Fruit fly (Drosophila melanogaster) whole organism, embryonic: ENCODE measurements around the gene Tsp33B.
A peak's percentile ranks its signal among the peaks of the same experiment; 100 is the strongest.

ENCODE experiments used
- Ada2b ChIP-seq: fragments of 200-800 bp; sonication (Bioruptor generic); IDR thresholded peaks from 2 replicates; pipeline ENCODE4 v1.3.6; 2022; ENCODE audit warnings: missing biosample characterization, missing genetic modification characterization
- B-H1 ChIP-seq: fragments of 200-800 bp; sonication (Bioruptor generic); IDR thresholded peaks from 3 replicates; pipeline ENCODE4 v1.3.6; 2022; ENCODE audit warnings: missing biosample characterization, missing genetic modification characterization
- BEAF-32 ChIP-seq: fragments of 200-800 bp; sonication (Bioruptor generic); optimal IDR thresholded peaks from 3 replicates; lab custom pipeline; 2017; ENCODE audit warnings: missing biosample characterization, missing genetic modification characterization, mild to moderate bottlenecking, moderate library complexity, missing genetic modification reagents
- C15 ChIP-seq: fragments of 200-800 bp; sonication (Bioruptor generic); IDR thresholded peaks from 3 replicates; pipeline ENCODE4 v1.3.6; 2022; ENCODE audit warnings: missing biosample characterization, missing genetic modification characterization
- CG10274 ChIP-seq: fragments of 200-800 bp; sonication (Bioruptor generic); optimal IDR thresholded peaks from 3 replicates; lab custom pipeline; 2017; ENCODE audit warnings: missing biosample characterization, mild to moderate bottlenecking, missing genetic modification characterization
- CG10321 ChIP-seq: fragments of 200-800 bp; sonication (Bioruptor generic); IDR thresholded peaks from 2 replicates; pipeline ENCODE4 v1.3.6; 2022; ENCODE audit warnings: missing biosample characterization, missing genetic modification characterization
- CG11085 ChIP-seq: fragments of 200-800 bp; sonication (Bioruptor generic); IDR thresholded peaks from 2 replicates; pipeline ENCODE4 v1.3.6; 2022; ENCODE audit warnings: missing biosample characterization, missing genetic modification characterization
- CG13287 ChIP-seq: fragments of 200-800 bp; sonication (Bioruptor generic); IDR thresholded peaks from 2 replicates; pipeline ENCODE4 v1.3.6; 2022; ENCODE audit warnings: missing biosample characterization, missing genetic modification characterization; ENCODE audit not compliant: partially characterized antibody
- CG14860 ChIP-seq: fragments of 200-800 bp; sonication (Bioruptor generic); IDR thresholded peaks from 3 replicates; pipeline ENCODE4 v1.3.6; 2022; ENCODE audit warnings: missing biosample characterization, missing genetic modification characterization; ENCODE audit not compliant: partially characterized antibody
- CG15479 ChIP-seq: fragments of 200-800 bp; sonication (Bioruptor generic); optimal IDR thresholded peaks from 3 replicates; lab custom pipeline; 2019; ENCODE audit warnings: missing biosample characterization, mild to moderate bottlenecking, missing genetic modification characterization, moderate library complexity
- CG17568 ChIP-seq: fragments of 200-800 bp; sonication (Bioruptor generic); optimal IDR thresholded peaks from 2 replicates; lab custom pipeline; 2018; ENCODE audit warnings: missing biosample characterization, mild to moderate bottlenecking, missing genetic modification characterization, moderate library complexity
- CG31224 ChIP-seq: fragments of 200-800 bp; sonication (Bioruptor generic); IDR thresholded peaks from 2 replicates; pipeline ENCODE4 v1.3.6; 2022; ENCODE audit warnings: missing biosample characterization, missing genetic modification characterization
- CG31441 ChIP-seq: fragments of 200-800 bp; sonication (Bioruptor generic); IDR thresholded peaks from 2 replicates; pipeline ENCODE4 v1.3.6; 2022; ENCODE audit warnings: missing biosample characterization, missing genetic modification characterization
- CG3407 ChIP-seq: fragments of 200-800 bp; sonication (Bioruptor generic); optimal IDR thresholded peaks from 2 replicates; lab custom pipeline; 2018; ENCODE audit warnings: missing biosample characterization, mild to moderate bottlenecking, missing genetic modification characterization
- CG34376 ChIP-seq: fragments of 200-800 bp; sonication (Bioruptor generic); optimal IDR thresholded peaks from 2 replicates; lab custom pipeline; 2018; ENCODE audit warnings: missing biosample characterization, mild to moderate bottlenecking, missing genetic modification characterization
- CG3847 ChIP-seq: fragments of 200-800 bp; sonication (Bioruptor generic); IDR thresholded peaks from 2 replicates; pipeline ENCODE4 v1.3.6; 2022; ENCODE audit warnings: missing biosample characterization, missing genetic modification characterization
- CG4282 ChIP-seq: fragments of 200-800 bp; sonication (Bioruptor generic); optimal IDR thresholded peaks from 2 replicates; lab custom pipeline; 2016; ENCODE audit warnings: missing biosample characterization, missing genetic modification characterization
- CG6689 ChIP-seq: fragments of 200-800 bp; sonication (Bioruptor generic); IDR thresholded peaks from 2 replicates; pipeline ENCODE4 v1.3.6; 2022; ENCODE audit warnings: missing biosample characterization, missing genetic modification characterization
- CG7963 ChIP-seq: fragments of 200-800 bp; sonication (Bioruptor generic); IDR thresholded peaks from 3 replicates; pipeline ENCODE4 v1.3.6; 2022; ENCODE audit warnings: missing biosample characterization, missing genetic modification characterization; ENCODE audit not compliant: partially characterized antibody
- CG9727 ChIP-seq: fragments of 200-800 bp; sonication (Bioruptor generic); optimal IDR thresholded peaks from 3 replicates; lab custom pipeline; 2017; ENCODE audit warnings: missing biosample characterization, mild to moderate bottlenecking, missing genetic modification characterization
- CkIIα-i1 ChIP-seq: fragments of 200-800 bp; sonication (Bioruptor generic); IDR thresholded peaks from 2 replicates; pipeline ENCODE4 v1.3.6; 2022; ENCODE audit warnings: missing biosample characterization, missing genetic modification characterization
- Deaf1 ChIP-seq: fragments of 200-800 bp; optimal IDR thresholded peaks from 3 replicates; lab custom pipeline; 2019; ENCODE audit warnings: missing biosample characterization, mild to moderate bottlenecking, missing genetic modification characterization, moderate library complexity
- NC2β ChIP-seq: fragments of 200-800 bp; sonication (Bioruptor generic); optimal IDR thresholded peaks from 2 replicates; lab custom pipeline; 2016; ENCODE audit warnings: missing biosample characterization, missing genetic modification characterization
- Neu2 ChIP-seq: fragments of 200-800 bp; sonication (Bioruptor generic); optimal IDR thresholded peaks from 3 replicates; lab custom pipeline; 2016; ENCODE audit warnings: missing biosample characterization, missing genetic modification characterization, borderline replicate concordance
- Optix ChIP-seq: fragments of 200-800 bp; sonication (Bioruptor generic); IDR thresholded peaks from 3 replicates; pipeline ENCODE4 v1.3.6; 2022; ENCODE audit warnings: missing biosample characterization, missing genetic modification characterization
- Poxn ChIP-seq: fragments of 200-800 bp; sonication (Bioruptor generic); IDR thresholded peaks from 2 replicates; pipeline ENCODE4 v1.3.6; 2022; ENCODE audit warnings: missing biosample characterization, missing genetic modification characterization
- Side ChIP-seq: fragments of 200-800 bp; sonication (Bioruptor generic); optimal IDR thresholded peaks from 2 replicates; lab custom pipeline; 2016; ENCODE audit warnings: missing biosample characterization, missing genetic modification characterization
- Sox100B ChIP-seq: fragments of 200-800 bp; sonication (Bioruptor generic); optimal IDR thresholded peaks from 3 replicates; lab custom pipeline; 2018; ENCODE audit warnings: missing biosample characterization, mild to moderate bottlenecking, missing genetic modification characterization
- al ChIP-seq: fragments of 200-800 bp; sonication (Bioruptor generic); IDR thresholded peaks from 2 replicates; pipeline ENCODE4 v1.3.6; 2022; ENCODE audit warnings: missing biosample characterization, missing genetic modification characterization
- amos ChIP-seq: fragments of 200-800 bp; sonication (Bioruptor generic); IDR thresholded peaks from 2 replicates; pipeline ENCODE4 v1.3.6; 2022; ENCODE audit warnings: missing biosample characterization, missing genetic modification characterization; ENCODE audit not compliant: partially characterized antibody
- aop ChIP-seq: fragments of 200-800 bp; sonication (Bioruptor generic); IDR thresholded peaks from 2 replicates; pipeline ENCODE4 v1.3.6; 2022; ENCODE audit warnings: missing biosample characterization, missing genetic modification characterization
- az2 ChIP-seq: fragments of 200-800 bp; sonication (Bioruptor generic); optimal IDR thresholded peaks from 3 replicates; lab custom pipeline; 2016; ENCODE audit warnings: missing biosample characterization, missing genetic modification characterization
- bsh ChIP-seq, 2 experiments: fragments of 200-800 bp; sonication (Bioruptor generic); optimal IDR thresholded peaks; 2 replicates each; lab custom pipeline; 2017 to 2018; ENCODE audit warnings: mild to moderate bottlenecking in 2 of 2, missing biosample characterization in 2 of 2, missing genetic modification characterization in 2 of 2, moderate library complexity in 1 of 2
- chif ChIP-seq, 2 experiments: fragments of 200-800 bp; sonication (Bioruptor generic); optimal IDR thresholded peaks; 3 replicates each; lab custom pipeline; 2016; ENCODE audit warnings: missing biosample characterization in 2 of 2, missing genetic modification characterization in 2 of 2
- da ChIP-seq: fragments of 200-800 bp; sonication (Bioruptor generic); optimal IDR thresholded peaks from 2 replicates; lab custom pipeline; 2016; ENCODE audit warnings: missing biosample characterization, missing genetic modification characterization
- dan ChIP-seq: fragments of 200-800 bp; sonication (Bioruptor generic); IDR thresholded peaks from 2 replicates; pipeline ENCODE4 v1.3.6; 2022; ENCODE audit warnings: missing biosample characterization, missing genetic modification characterization
- eyg ChIP-seq: fragments of 200-800 bp; sonication (Bioruptor generic); optimal IDR thresholded peaks from 3 replicates; lab custom pipeline; 2016; ENCODE audit warnings: missing biosample characterization, missing genetic modification characterization
- grn ChIP-seq: fragments of 200-800 bp; sonication (Bioruptor generic); optimal IDR thresholded peaks from 3 replicates; lab custom pipeline; 2017; ENCODE audit warnings: missing biosample characterization, missing genetic modification characterization
- h ChIP-seq: fragments of >200 bp; optimal IDR thresholded peaks from 2 replicates; lab custom pipeline; 2017
- hth ChIP-seq: fragments of >200 bp; optimal IDR thresholded peaks from 2 replicates; lab custom pipeline; 2017; ENCODE audit warnings: inconsistent platforms
- jing ChIP-seq: fragments of 200-800 bp; sonication (Bioruptor generic); optimal IDR thresholded peaks from 2 replicates; lab custom pipeline; 2018; ENCODE audit warnings: missing biosample characterization, mild to moderate bottlenecking, missing genetic modification characterization
- jumu ChIP-seq: fragments of 200-800 bp; sonication (Bioruptor generic); optimal IDR thresholded peaks from 3 replicates; lab custom pipeline; 2016; ENCODE audit warnings: missing biosample characterization, missing genetic modification characterization
- kni ChIP-seq: fragments of 200-800 bp; sonication (Bioruptor generic); optimal IDR thresholded peaks from 3 replicates; lab custom pipeline; 2017; ENCODE audit warnings: mild to moderate bottlenecking, missing biosample characterization, missing genetic modification reagents, missing genetic modification characterization
- nerfin-1 ChIP-seq: fragments of 200-800 bp; sonication (Bioruptor generic); optimal IDR thresholded peaks from 3 replicates; lab custom pipeline; 2019; ENCODE audit warnings: missing biosample characterization, mild to moderate bottlenecking, missing genetic modification characterization, moderate library complexity
- pho ChIP-seq: fragments of 200-800 bp; sonication (Bioruptor generic); optimal IDR thresholded peaks from 2 replicates; lab custom pipeline; 2016; ENCODE audit warnings: missing biosample characterization, missing genetic modification characterization
- psq ChIP-seq: fragments of 200-800 bp; sonication (Bioruptor generic); optimal IDR thresholded peaks from 2 replicates; lab custom pipeline; 2017; ENCODE audit warnings: missing biosample characterization, missing genetic modification characterization
- repo ChIP-seq: fragments of 200-800 bp; sonication (Bioruptor generic); optimal IDR thresholded peaks from 2 replicates; lab custom pipeline; 2016; ENCODE audit warnings: missing biosample characterization, missing genetic modification characterization
- rib ChIP-seq: fragments of 200-800 bp; sonication (Bioruptor generic); IDR thresholded peaks from 2 replicates; pipeline ENCODE4 v1.3.6; 2022; ENCODE audit warnings: missing biosample characterization, missing genetic modification characterization
- yki ChIP-seq: fragments of >200 bp; optimal IDR thresholded peaks from 3 replicates; lab custom pipeline; 2018
- zen2 ChIP-seq: fragments of 200-800 bp; sonication (Bioruptor generic); IDR thresholded peaks from 3 replicates; pipeline ENCODE4 v1.3.6; 2022; ENCODE audit warnings: missing biosample characterization, missing genetic modification characterization; ENCODE audit not compliant: partially characterized antibody

The Tsp33B gene

DNA sequence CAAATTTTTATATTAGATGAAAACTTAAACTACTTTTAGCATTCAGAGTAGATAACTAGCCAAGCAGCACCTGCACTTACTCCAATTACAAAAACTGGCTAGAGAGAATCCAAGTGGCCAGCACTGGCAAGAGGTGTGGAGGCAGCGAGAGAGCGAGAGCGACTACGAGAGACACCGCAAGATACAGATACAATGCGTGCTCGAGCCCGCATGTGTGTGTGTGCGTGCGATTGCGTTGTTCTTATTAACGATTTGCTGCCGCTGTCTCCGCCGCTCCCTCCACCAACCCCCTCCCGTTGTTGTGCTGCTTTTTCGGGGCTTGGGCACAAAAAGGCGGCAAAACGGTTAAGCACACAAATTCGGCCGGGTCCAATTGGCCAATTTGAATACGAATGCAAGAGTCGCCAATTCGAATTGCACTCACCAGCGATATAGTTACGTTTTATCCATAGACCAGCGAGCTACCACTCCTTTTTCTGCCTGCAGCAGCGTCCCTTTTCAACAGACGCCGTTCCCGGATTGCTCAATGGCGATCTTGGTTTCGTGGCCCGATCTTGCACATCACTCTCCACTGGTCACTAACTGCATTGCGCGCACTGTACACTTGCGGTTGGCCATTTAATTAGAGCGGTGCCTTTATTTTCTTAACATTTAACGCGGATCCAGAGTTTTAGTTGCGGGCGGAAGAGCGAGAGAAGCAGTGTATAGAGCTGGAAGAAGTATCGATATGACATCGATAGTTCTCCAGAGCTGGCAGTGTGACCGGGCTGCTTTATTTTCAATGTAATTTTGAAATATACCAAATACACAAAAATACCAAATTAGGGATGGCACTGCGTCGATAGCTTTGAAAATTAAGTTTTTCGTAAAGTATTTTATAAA is 16.8 kb upstream of the Tsp33B start, which contains the start of gene crol (continued):
- TF ChIP-seq CG10321 (no peak), Sox100B (GFP tag; lab: Kevin White, UChicago) (no peak), pho (GFP tag; lab: Kevin White, UChicago) (no peak), CG11085 (GFP tag; lab: Robert Waterston, UW) (peak; percentile 13; the same call in 1 of the 2 replicates), CG15479 (GFP tag; lab: Kevin White, UChicago) (peak; percentile 62), BEAF-32 (GFP tag; lab: Kevin White, UChicago) (peak; percentile 88), zen2 (GFP tag; lab: Robert Waterston, UW) (peak; percentile 85), jumu (GFP tag; lab: Kevin White, UChicago) (peak; percentile 30), jing (GFP tag; lab: Kevin White, UChicago) (no peak), NC2β (peak; percentile 20), Deaf1 (tag; lab: Kevin White, UChicago) (peak; percentile 93), CG10274 (GFP tag; lab: Kevin White, UChicago) (no peak), yki (lab: Kevin White, UChicago) (peak; percentile 72), az2 (GFP tag; lab: Kevin White, UChicago) (no peak), al (GFP tag; lab: Robert Waterston, UW) (no peak), h (lab: Kevin White, UChicago) (no peak), chif (GFP tag; optimal IDR thresholded peaks at IDR 0.05; lab: Kevin White, UChicago) (no peak), bsh (GFP tag; optimal IDR thresholded peaks at IDR 0.05; lab: Kevin White, UChicago) (peak in 1 of 2 experiments; percentile 17), Side (GFP tag; lab: Kevin White, UChicago) (no peak), CG4282 (GFP tag; lab: Kevin White, UChicago) (no peak), Neu2 (no peak), amos (peak; percentile 90), CG3407 (GFP tag; lab: Kevin White, UChicago) (no peak), CG17568 (GFP tag; lab: Kevin White, UChicago) (no peak), CG31441 (peak; percentile 35; the same call in 1 of the 2 replicates), CG3847 (peak; percentile 58), rib (GFP tag; lab: Robert Waterston, UW) (0 out of 2 replicates have a peak, but pooled peaks have one; percentile 46), repo (GFP tag; lab: Kevin White, UChicago) (no peak), Poxn (GFP tag; lab: Robert Waterston, UW) (no peak), CG34376 (GFP tag; lab: Kevin White, UChicago) (peak; percentile 44), Optix (GFP tag; lab: Robert Waterston, UW) (no peak), da (GFP tag; lab: Kevin White, UChicago) (no peak), B-H1 (GFP tag; lab: Robert Waterston, UW) (no peak), hth (no peak), CG31224 (no peak), kni (GFP tag; lab: Kevin White, UChicago) (peak; percentile 93), eyg (no peak), C15 (no peak), Ada2b (GFP tag; lab: Robert Waterston, UW) (no peak), aop (GFP tag; lab: Robert Waterston, UW) (peak; percentile 38; the same call in 1 of the 2 replicates), CkIIα-i1 (GFP tag; lab: Robert Waterston, UW) (no peak), psq (GFP tag; lab: Kevin White, UChicago) (no peak), CG9727 (GFP tag; lab: Kevin White, UChicago) (peak; percentile 24), CG13287 (GFP tag; lab: Robert Waterston, UW) (peak; percentile 94), grn (GFP tag; lab: Kevin White, UChicago) (no peak), dan (GFP tag; lab: Robert Waterston, UW) (no peak), CG7963 (GFP tag; lab: Robert Waterston, UW) (peak; percentile 74), CG6689 (GFP tag; lab: Robert Waterston, UW) (0 out of 2 replicates have a peak, but pooled peaks have one; percentile 8), CG14860 (peak; percentile 59), nerfin-1 (no peak)
